Worm (Caenorhabditis elegans): ENCODE data around the gene eel-1.

Gene eel-1

DNA sequence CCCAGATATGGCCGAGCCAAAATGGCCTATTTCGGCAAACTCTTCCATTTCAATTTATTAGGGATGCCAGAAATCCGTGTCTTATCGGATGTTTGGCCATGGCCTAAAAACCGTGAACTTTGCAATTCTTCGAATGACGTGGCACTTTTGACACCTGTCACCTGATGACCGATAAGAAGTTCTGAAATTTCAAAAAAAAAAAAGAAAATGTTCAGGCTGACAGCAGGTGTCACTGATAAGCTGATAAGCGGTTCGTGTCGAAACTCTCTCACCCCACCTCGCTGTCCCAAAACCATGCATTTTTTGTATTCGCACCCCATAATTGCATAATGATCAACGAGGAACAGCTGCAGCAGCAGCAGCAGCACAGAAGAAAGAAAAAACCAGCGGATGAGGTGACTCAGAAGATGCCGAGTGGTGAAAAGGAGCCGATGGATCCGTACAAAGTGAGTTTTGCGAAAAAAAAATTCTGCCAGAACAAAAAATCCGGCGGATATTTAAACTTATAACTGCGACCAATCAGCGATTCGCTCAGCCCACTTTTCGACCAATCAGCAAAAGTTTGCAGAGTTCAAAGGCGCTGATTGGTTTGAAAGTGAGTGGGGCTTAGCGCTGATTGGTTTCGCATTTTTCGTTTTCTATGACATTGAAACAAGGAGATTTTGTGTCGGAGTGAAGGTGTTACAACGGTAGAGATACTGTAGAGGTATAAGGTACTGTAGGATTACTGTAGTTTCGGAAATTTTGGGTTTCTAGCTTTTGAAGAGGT, 37.3 kb downstream of the eel-1 start, which contains the start of the genes Y54G2A.28 and vrp-1 (continued):
- TF ChIP-seq hif-1 (tag; optimal IDR thresholded peaks at IDR 0.05) (peak in 1 of 2 experiments; percentile 9), nhr-48 (tag; optimal IDR thresholded peaks at IDR 0.05) (peak; percentile 45), nhr-237 (tag; optimal IDR thresholded peaks at IDR 0.05) (no peak), lin-38 (GFP tag; IDR thresholded peaks at IDR 0.05) (peak; percentile 20; the same call in 1 of the 2 replicates), snpc-1.2 (GFP tag; IDR thresholded peaks at IDR 0.05) (no peak), ceh-20 (GFP tag; IDR thresholded peaks at IDR 0.05) (no peak), hlh-11 (tag; optimal IDR thresholded peaks at IDR 0.05) (peak; percentile 92), mxl-3 (GFP tag; optimal IDR thresholded peaks at IDR 0.05) (no peak), aha-1 (tag) (peak; percentile 14), ceh-82 (tag; optimal IDR thresholded peaks at IDR 0.05) (no peak), lin-15B (tag; optimal IDR thresholded peaks at IDR 0.05) (no peak), nhr-6 (tag; optimal IDR thresholded peaks at IDR 0.05) (no peak), nhr-42 (GFP tag; IDR thresholded peaks at IDR 0.05) (0 out of 2 replicates have a peak, but pooled peaks have one; percentile 23), lin-29 (GFP tag; IDR thresholded peaks at IDR 0.05) (no peak), jun-1 (tag; optimal IDR thresholded peaks at IDR 0.05) (peak; percentile 2), mep-1 (tag; optimal IDR thresholded peaks at IDR 0.05) (peak; percentile 15), nhr-41 (GFP tag; IDR thresholded peaks at IDR 0.05) (peak; percentile 88; the same call in 1 of the 2 replicates), nhr-102 (tag; optimal IDR thresholded peaks at IDR 0.05) (peak; percentile 78), duxl-1 (tag; optimal IDR thresholded peaks at IDR 0.05; ENCODE audit: poor library complexity) (no peak), tra-1 (GFP tag; IDR thresholded peaks at IDR 0.05) (peak; percentile 93), lin-13 (GFP tag; optimal IDR thresholded peaks at IDR 0.05) (peak; percentile 49)

DNA sequence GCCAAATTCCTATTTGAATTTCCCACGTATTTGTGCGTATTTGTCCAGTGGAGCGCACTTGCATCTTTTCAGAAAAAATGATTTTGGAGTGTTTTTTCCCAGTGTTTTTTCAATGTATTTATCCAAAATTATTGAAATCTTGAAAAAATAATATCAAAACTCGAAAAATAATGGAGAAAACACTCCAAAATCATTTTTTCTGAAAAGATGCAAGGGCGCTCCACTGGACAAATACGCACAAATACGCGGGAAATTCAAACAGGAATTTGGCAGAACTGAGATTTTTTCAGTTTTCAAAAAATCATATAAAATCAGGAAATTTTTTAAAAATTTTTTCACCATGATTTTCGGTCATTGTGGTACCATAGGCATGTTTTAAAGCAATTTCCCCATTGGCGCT, 38.3 kb downstream of the eel-1 start:
- peak; percentile 6 for TF ChIP-seq dpl-1 (GFP tag; optimal IDR thresholded peaks at IDR 0.05)
- no peak for TF ChIP-seq arid-1 (GFP tag; conservative IDR thresholded peaks at IDR 0.05)
- peak; percentile 71 for TF ChIP-seq lin-38 (GFP tag; IDR thresholded peaks at IDR 0.05)
- TF ChIP-seq dve-1 (tag; optimal IDR thresholded peaks at IDR 0.05; ENCODE audit: insufficient read depth) = no peak
- TF ChIP-seq set-16 (GFP tag; IDR thresholded peaks at IDR 0.05) = no peak
- TF ChIP-seq ceh-32 (tag; optimal IDR thresholded peaks at IDR 0.05; ENCODE audit: poor library complexity) = no peak

- TF ChIP-seq Y105C5A.15 (GFP tag; IDR thresholded peaks at IDR 0.05) (no peak), spr-1 (tag; optimal IDR thresholded peaks at IDR 0.05) (no peak), lim-7 (GFP tag; IDR thresholded peaks at IDR 0.05) (no peak), lin-15B (tag; optimal IDR thresholded peaks at IDR 0.05) (no peak), ceh-62 (tag; optimal IDR thresholded peaks at IDR 0.05) (no peak), spr-3 (GFP tag; optimal IDR thresholded peaks at IDR 0.05) (no peak), Y5F2A.4 (GFP tag; optimal IDR thresholded peaks at IDR 0.05) (no peak), nhr-25 (tag; optimal IDR thresholded peaks at IDR 0.05; ENCODE audit: borderline replicate concordance, insufficient read depth) (no peak), T26A8.4 (GFP tag; IDR thresholded peaks at IDR 0.05) (no peak), ceh-44 (GFP tag; IDR thresholded peaks at IDR 0.05) (no peak), nhr-11 (tag; optimal IDR thresholded peaks at IDR 0.05) (no peak), hlh-11 (tag; optimal IDR thresholded peaks at IDR 0.05) (no peak)
Observed at ce11 chrIV:3008828-3009227, 41.1 kb downstream of the eel-1 start, which contains the start of gene Y54G2A.73. Y54G2A.73 (minus strand) TSS chrIV:3008892.

Measured in whole organism, L4 larva.